Worm (Caenorhabditis elegans): ENCODE measurements around the gene T26A8.4.
A peak's percentile ranks its signal among the peaks of the same experiment; 100 is the strongest.

DNA sequence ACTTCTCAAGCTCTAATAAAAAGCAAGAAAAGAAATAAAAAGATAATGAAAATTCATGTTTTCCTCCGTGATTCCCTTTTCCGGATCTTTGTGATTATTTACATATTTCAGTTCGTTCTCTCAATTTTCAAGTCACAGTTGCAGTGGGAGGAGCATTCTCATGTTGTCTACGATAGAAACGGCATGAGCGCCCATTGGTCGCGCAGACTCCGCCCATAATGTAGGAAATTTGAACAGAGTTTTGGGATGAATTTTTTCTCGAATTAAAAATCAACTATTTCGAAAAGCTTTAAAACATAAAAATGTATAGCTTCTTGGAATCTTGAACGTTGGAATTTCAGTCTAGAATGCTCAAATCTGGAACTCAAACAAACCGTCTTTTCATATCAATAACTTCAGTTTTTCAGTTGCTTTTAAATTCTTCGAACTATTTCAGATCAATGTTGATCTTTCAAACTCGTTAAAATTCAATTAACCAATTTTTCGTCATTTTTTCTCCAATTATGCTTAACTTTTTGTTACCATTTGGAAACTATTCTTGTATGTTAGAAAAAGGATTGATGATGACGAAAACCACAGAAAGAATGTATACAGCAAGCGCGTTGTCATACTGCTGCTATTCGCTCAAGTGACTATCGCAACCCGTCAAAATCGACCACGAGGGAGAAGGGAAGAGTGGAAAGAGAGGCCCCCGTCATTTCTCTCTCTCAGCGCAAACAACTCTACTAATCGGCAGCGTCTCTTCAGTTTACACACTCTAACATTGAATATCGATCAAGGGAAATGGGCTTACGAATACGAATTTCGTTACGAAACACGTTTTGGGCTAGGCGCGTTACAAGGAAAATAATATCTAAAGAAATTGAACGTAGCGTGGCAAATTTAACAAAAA lies 880 bp downstream of the T26A8.4 start:
- TF ChIP-seq lin-15B (tag; optimal IDR thresholded peaks at IDR 0.05) (peak; percentile 2), ces-1 (GFP tag; optimal IDR thresholded peaks at IDR 0.05) (no peak), mxl-3 (GFP tag; optimal IDR thresholded peaks at IDR 0.05) (peak; percentile 93), spr-1 (tag; optimal IDR thresholded peaks at IDR 0.05) (peak; percentile 49), fkh-10 (GFP tag; optimal IDR thresholded peaks at IDR 0.05) (no peak), nhr-77 (tag; optimal IDR thresholded peaks at IDR 0.05) (no peak), nhr-28 (tag; optimal IDR thresholded peaks at IDR 0.05) (peak; percentile 59), mep-1 (tag; optimal IDR thresholded peaks at IDR 0.05) (peak; percentile 58), lir-3 (tag; optimal IDR thresholded peaks at IDR 0.05) (no peak), unc-62 (GFP tag; optimal IDR thresholded peaks at IDR 0.05 in 1 of 2) (peak in 1 of 2 experiments; percentile 93), unc-62 (tag; optimal IDR thresholded peaks at IDR 0.05) (peak; percentile 15), dmd-8 (GFP tag; IDR thresholded peaks at IDR 0.05) (peak; percentile 73), ama-1 (optimal IDR thresholded peaks at IDR 0.05) (peak; percentile 96)

Measured in whole organism, L4 larva.